Worm (Caenorhabditis elegans) whole organism, mixed stage, embryonic: ENCODE measurements around the gene tnt-4.

Source experiments
- ceh-83 ChIP-seq: fragments of 200-800 bp; sonication (Bioruptor generic); optimal IDR thresholded peaks from 2 replicates; lab custom pipeline; 2018; ENCODE audit warnings: mild to moderate bottlenecking, missing genetic modification characterization, missing compliant biosample characterization
- elt-1 ChIP-seq: sonication (generic microtip); optimal IDR thresholded peaks from 2 replicates; lab custom pipeline; 2017; ENCODE audit warnings: missing genetic modification characterization, mild to moderate bottlenecking, missing compliant biosample characterization, antibody characterized with exemption, moderate library complexity, borderline replicate concordance; ENCODE audit not compliant: insufficient read depth
- flh-1 ChIP-seq: fragments of 200-800 bp; sonication (Bioruptor generic); optimal IDR thresholded peaks from 2 replicates; lab custom pipeline; 2018; ENCODE audit warnings: mild to moderate bottlenecking, missing genetic modification characterization, moderate library complexity, missing compliant biosample characterization
- hlh-1 ChIP-seq: fragments of 150-350 bp; optimal IDR thresholded peaks from 2 replicates; lab custom pipeline; 2014; ENCODE audit warnings: missing biosample characterization, missing genetic modification reagents, missing genetic modification characterization
- mab-5 ChIP-seq: fragments of 150-350 bp; optimal IDR thresholded peaks from 2 replicates; lab custom pipeline; 2014; ENCODE audit warnings: missing biosample characterization, missing genetic modification characterization
- nhr-2 ChIP-seq: fragments of 150-350 bp; optimal IDR thresholded peaks from 2 replicates; lab custom pipeline; 2014; ENCODE audit warnings: missing biosample characterization, missing genetic modification characterization
- pha-4 ChIP-seq: fragments of 150-350 bp; optimal IDR thresholded peaks from 2 replicates; lab custom pipeline; 2018; ENCODE audit warnings: missing biosample characterization, missing genetic modification reagents, missing genetic modification characterization
- snpc-4 ChIP-seq: fragments of 150-350 bp; optimal IDR thresholded peaks from 2 replicates; lab custom pipeline; 2014; ENCODE audit warnings: missing biosample characterization, missing genetic modification characterization
- unc-120 ChIP-seq: sonication (generic microtip); optimal IDR thresholded peaks from 2 replicates; lab custom pipeline; 2017; ENCODE audit warnings: missing genetic modification characterization, missing compliant biosample characterization; ENCODE audit not compliant: poor library complexity, severe bottlenecking
- unc-62 ChIP-seq: fragments of 150-350 bp; optimal IDR thresholded peaks from 2 replicates; lab custom pipeline; 2014; ENCODE audit warnings: missing biosample characterization, missing genetic modification reagents, missing genetic modification characterization
- ztf-11 ChIP-seq: fragments of 150-350 bp; optimal IDR thresholded peaks from 2 replicates; lab custom pipeline; 2014; ENCODE audit warnings: missing biosample characterization, missing genetic modification characterization

DNA sequence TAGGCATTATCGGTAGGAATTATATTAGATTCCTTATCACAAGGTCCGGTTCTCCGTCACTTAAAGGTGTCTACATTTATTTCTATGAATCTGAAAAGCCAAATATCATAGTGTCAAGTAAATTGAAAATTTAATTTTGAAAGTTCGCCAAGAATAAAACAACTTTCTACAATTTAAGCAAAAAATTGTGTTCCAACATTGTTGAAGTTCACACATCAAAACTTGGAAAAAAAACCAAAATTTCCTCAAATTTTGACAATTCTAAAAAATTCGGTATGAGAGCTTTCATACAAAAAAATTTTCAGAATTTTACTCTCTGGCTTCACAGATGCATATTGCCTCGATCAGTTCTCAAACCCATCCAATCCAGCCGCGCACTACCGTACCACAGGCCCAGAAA is 19.1 kb upstream of the tnt-4 start, which contains the start of gene F59A7.7:
- no peak for TF ChIP-seq ztf-11 (tag; lab: Kevin White, UChicago)
- no peak for TF ChIP-seq elt-1
- TF ChIP-seq ceh-83 (GFP tag; lab: Kevin White, UChicago), result no peak
- TF ChIP-seq mab-5 (tag; lab: Kevin White, UChicago), result no peak
- TF ChIP-seq unc-120 (tag; lab: Kevin White, UChicago), result no peak
- TF ChIP-seq flh-1 (GFP tag; lab: Kevin White, UChicago), result no peak
- TF ChIP-seq pha-4 (tag; lab: Kevin White, UChicago), result no peak
- TF ChIP-seq unc-62, result no peak
- no peak for TF ChIP-seq hlh-1 (tag; lab: Kevin White, UChicago)
- no peak for TF ChIP-seq snpc-4 (tag; lab: Kevin White, UChicago)
- no peak for TF ChIP-seq nhr-2 (tag; lab: Kevin White, UChicago)
